Worm (Caenorhabditis elegans) whole organism, early embryonic: Measurements from ENCODE around the gene cmd-1.

Experiments
- B0310.2 ChIP-seq: sonication (generic microtip); optimal IDR thresholded peaks from 2 replicates; lab custom pipeline; 2016; ENCODE audit warnings: mild to moderate bottlenecking, missing genetic modification characterization, missing compliant biosample characterization
- F13C5.2 ChIP-seq: sonication (generic microtip); optimal IDR thresholded peaks from 2 replicates; lab custom pipeline; 2017; ENCODE audit warnings: mild to moderate bottlenecking, missing genetic modification characterization, inconsistent platforms, missing compliant biosample characterization
- aly-1 ChIP-seq: sonication (generic microtip); optimal IDR thresholded peaks from 2 replicates; lab custom pipeline; 2016; ENCODE audit warnings: missing genetic modification characterization, missing compliant biosample characterization
- ama-1 ChIP-seq: fragments of 150-350 bp; optimal IDR thresholded peaks from 2 replicates; lab custom pipeline; 2014
- ceh-13 ChIP-seq: fragments of 200-800 bp; sonication (Bioruptor generic); optimal IDR thresholded peaks from 2 replicates; lab custom pipeline; 2018; ENCODE audit warnings: mild to moderate bottlenecking, missing genetic modification characterization, missing compliant biosample characterization
- ceh-36 ChIP-seq: sonication (generic microtip); optimal IDR thresholded peaks from 2 replicates; lab custom pipeline; 2016; ENCODE audit warnings: missing genetic modification characterization, inconsistent platforms, missing compliant biosample characterization
- ets-7 ChIP-seq: sonication (generic microtip); optimal IDR thresholded peaks from 2 replicates; lab custom pipeline; 2016; ENCODE audit warnings: missing genotype, missing genetic modification characterization, missing compliant biosample characterization
- flt-1 ChIP-seq: fragments of 200-800 bp; sonication (Bioruptor generic); IDR thresholded peaks from 2 replicates; pipeline ENCODE4 v1.3.6; 2022; ENCODE audit warnings: missing genetic modification characterization, missing compliant biosample characterization
- hmbx-1 ChIP-seq: sonication (generic microtip); optimal IDR thresholded peaks from 2 replicates; lab custom pipeline; 2016; ENCODE audit warnings: mild to moderate bottlenecking, missing genetic modification characterization, missing compliant biosample characterization
- hmg-4 ChIP-seq: fragments of 200-800 bp; sonication (Bioruptor generic); optimal IDR thresholded peaks from 2 replicates; lab custom pipeline; 2018; ENCODE audit warnings: mild to moderate bottlenecking, missing genetic modification characterization, missing compliant biosample characterization
- hnd-1 ChIP-seq: sonication (generic microtip); optimal IDR thresholded peaks from 2 replicates; lab custom pipeline; 2016; ENCODE audit warnings: missing genetic modification characterization, missing compliant biosample characterization
- pes-1 ChIP-seq: fragments of 200-800 bp; sonication (Bioruptor generic); IDR thresholded peaks from 2 replicates; pipeline ENCODE4 v1.3.6; 2022; ENCODE audit warnings: missing genetic modification reagents, missing genetic modification characterization, missing compliant biosample characterization
- scrt-1 ChIP-seq: fragments of 200-800 bp; sonication (Bioruptor generic); IDR thresholded peaks from 2 replicates; pipeline ENCODE4 v1.3.6; 2022; ENCODE audit warnings: missing genetic modification characterization, missing compliant biosample characterization
- sea-1 ChIP-seq: fragments of 200-800 bp; sonication (Bioruptor generic); conservative IDR thresholded peaks from 2 replicates; pipeline ENCODE4 v1.3.6; 2022; ENCODE audit warnings: missing genetic modification characterization, missing compliant biosample characterization
- tbx-11 ChIP-seq: fragments of 200-800 bp; sonication (Bioruptor generic); IDR thresholded peaks from 2 replicates; pipeline ENCODE4 v1.3.6; 2022; ENCODE audit warnings: missing genetic modification characterization, missing compliant biosample characterization
- tbx-37 ChIP-seq: fragments of 200-800 bp; sonication (Bioruptor generic); conservative IDR thresholded peaks from 2 replicates; pipeline ENCODE4 v1.3.6; 2022; ENCODE audit warnings: missing genetic modification reagents, missing genetic modification characterization, missing compliant biosample characterization
- tra-4 ChIP-seq: sonication (generic microtip); optimal IDR thresholded peaks from 2 replicates; lab custom pipeline; 2017; ENCODE audit warnings: missing genetic modification characterization, missing compliant biosample characterization

cmd-1 gene

DNA sequence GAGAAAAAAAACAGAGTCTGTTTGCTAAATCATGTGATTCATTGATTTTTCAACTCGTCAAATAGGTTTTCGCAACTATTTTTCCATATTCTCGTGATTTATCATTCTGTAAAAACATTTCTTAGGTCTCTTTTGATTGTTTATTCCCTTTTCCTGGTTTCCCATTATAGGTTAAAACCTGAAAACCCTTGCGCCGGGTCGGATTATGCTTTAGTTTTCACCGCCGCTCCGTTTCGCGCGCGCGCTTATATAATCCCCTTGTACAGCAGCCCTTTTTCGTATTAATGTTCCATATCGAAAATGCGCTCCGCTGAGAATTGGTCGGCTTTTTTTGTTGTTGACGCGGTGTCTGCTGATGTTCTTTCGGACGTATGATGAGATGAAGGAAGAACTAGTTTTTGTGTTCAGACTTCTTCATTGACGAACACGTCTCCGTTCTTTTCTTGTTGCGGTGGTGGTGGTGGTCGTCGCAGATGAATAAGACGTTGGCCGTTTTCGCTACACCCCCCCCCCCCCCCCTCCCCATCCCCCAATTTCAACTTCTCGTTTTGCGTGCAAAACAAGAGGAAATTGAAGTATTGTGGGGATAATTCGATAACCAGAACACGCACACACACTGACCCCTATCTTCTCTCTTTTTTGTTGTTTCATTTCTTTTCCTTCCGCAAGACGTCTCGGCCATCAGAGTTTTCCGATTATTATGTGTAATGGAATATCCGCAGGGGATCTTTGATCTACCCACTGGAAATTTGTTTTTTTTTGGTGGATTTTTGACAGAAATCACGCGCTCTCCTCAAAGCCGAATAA, 1.4 kb upstream of the cmd-1 start:
- no peak for TF ChIP-seq hnd-1 (tag; lab: Kevin White, UChicago)
- TF ChIP-seq ets-7 (tag; lab: Kevin White, UChicago): no peak
- no peak for TF ChIP-seq F13C5.2 (tag; lab: Kevin White, UChicago)
- no peak for TF ChIP-seq sea-1
- TF ChIP-seq ceh-36: peak; percentile 14
- no peak for TF ChIP-seq ceh-13 (GFP tag; lab: Kevin White, UChicago)

DNA sequence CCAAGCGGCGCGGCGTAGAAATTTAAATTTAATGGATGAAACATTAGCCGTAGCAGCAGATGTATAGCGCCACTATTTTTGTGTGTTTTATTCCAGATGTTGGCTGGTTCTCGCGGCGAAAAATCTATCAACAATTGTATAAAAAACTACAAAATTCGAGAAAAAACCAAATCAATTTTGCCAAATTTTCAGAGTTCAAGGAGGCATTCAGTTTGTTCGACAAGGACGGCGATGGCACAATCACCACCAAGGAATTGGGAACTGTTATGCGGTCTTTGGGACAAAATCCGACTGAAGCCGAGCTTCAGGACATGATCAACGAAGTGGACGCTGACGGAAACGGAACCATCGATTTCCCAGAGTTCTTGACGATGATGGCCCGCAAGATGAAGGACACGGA, 360 bp downstream of the cmd-1 start:
- TF ChIP-seq ceh-36: no peak
- no peak for TF ChIP-seq ceh-13 (GFP tag; lab: Kevin White, UChicago)

DNA sequence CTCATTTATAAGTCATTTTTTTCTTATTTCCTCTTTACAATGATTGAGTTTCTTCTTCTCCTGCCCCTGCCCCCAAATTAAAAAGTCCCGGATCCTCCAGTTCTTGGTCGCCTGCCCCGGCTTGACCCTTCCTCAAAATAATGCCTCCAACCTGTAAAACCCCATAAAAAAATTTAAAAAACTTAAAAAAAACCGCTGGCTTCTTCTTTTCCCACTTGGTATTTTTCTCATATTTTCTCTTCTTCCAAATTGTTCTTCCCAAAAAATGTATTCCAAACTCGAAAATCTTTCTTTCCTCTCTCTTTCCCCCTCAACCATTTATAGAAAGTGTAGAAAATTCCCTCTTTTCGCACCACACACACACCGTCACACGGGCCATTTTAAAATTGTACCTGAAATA, 1.4 kb downstream of the cmd-1 start:
- TF ChIP-seq sea-1: no peak
- no peak for TF ChIP-seq scrt-1 (GFP tag; lab: Robert Waterston, UW)
- no peak for TF ChIP-seq flt-1 (GFP tag; lab: Robert Waterston, UW)
- TF ChIP-seq pes-1 (GFP tag; lab: Robert Waterston, UW): no peak
- TF ChIP-seq ets-7 (tag; lab: Kevin White, UChicago): no peak
- no peak for TF ChIP-seq tra-4 (tag; lab: Kevin White, UChicago)
- no peak for TF ChIP-seq ceh-36
- TF ChIP-seq hnd-1 (tag; lab: Kevin White, UChicago): no peak
- TF ChIP-seq F13C5.2 (tag; lab: Kevin White, UChicago): no peak
- no peak for TF ChIP-seq hmg-4 (GFP tag; lab: Kevin White, UChicago)
- TF ChIP-seq hmbx-1 (tag; lab: Kevin White, UChicago): no peak
- no peak for TF ChIP-seq ceh-13 (GFP tag; lab: Kevin White, UChicago)
- TF ChIP-seq tbx-37 (GFP tag; lab: Robert Waterston, UW): no peak
- TF ChIP-seq ama-1 (lab: Kevin White, UChicago): no peak
- no peak for TF ChIP-seq B0310.2
- TF ChIP-seq tbx-11 (GFP tag; lab: Robert Waterston, UW): no peak

DNA sequence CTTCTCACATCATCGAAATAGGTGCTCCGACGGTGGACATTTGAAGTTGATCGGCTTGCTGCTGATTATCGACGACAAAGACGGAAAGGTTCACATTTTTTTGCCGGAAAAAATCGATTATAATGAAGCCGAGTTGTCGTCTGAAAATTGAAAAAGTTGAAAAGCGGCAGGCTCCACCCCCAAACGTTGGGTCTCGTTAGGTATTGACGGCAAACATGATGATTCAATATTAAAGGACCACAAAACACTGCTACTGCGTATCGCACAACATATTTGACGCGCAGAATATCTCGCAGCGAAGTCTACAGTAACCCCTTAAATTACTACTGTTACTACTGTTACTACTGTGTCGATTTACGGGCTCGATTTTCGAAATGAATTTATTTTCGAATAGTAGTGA, 2.2 kb downstream of the cmd-1 start:
- TF ChIP-seq aly-1 (tag; lab: Kevin White, UChicago) (no peak), tra-4 (tag; lab: Kevin White, UChicago) (no peak), pes-1 (GFP tag; lab: Robert Waterston, UW) (no peak), hmbx-1 (tag; lab: Kevin White, UChicago) (no peak), ceh-36 (no peak), tbx-37 (GFP tag; lab: Robert Waterston, UW) (no peak), ets-7 (tag; lab: Kevin White, UChicago) (no peak), ceh-13 (GFP tag; lab: Kevin White, UChicago) (no peak), flt-1 (GFP tag; lab: Robert Waterston, UW) (no peak), tbx-11 (GFP tag; lab: Robert Waterston, UW) (no peak), hnd-1 (tag; lab: Kevin White, UChicago) (no peak), B0310.2 (no peak), scrt-1 (GFP tag; lab: Robert Waterston, UW) (peak; percentile 41; the same call in 1 of the 2 replicates), hmg-4 (GFP tag; lab: Kevin White, UChicago) (no peak), ama-1 (lab: Kevin White, UChicago) (peak; percentile 75), F13C5.2 (tag; lab: Kevin White, UChicago) (no peak)

DNA sequence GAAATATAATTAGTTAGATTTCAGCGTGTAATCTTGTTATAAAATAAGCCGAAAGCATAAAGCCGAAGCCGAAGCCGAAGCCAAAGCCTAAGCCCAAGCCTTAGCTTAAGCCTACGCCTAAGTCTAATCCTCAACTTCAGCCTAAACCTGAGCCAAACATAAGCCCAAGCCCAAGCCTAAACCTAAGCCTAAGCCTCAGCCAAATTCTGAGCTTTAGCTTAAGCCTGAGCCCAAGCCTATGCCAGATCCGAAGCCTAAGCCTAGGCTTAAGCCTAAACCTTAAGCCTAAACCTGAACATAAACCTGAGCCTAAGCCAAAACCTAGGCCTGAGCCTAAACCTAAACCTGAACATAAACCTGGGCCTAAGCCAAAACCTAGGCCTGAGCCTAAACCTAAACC, 4.6 kb downstream of the cmd-1 start:
- TF ChIP-seq flt-1 (GFP tag; lab: Robert Waterston, UW) (no peak), tbx-11 (GFP tag; lab: Robert Waterston, UW) (no peak), tra-4 (tag; lab: Kevin White, UChicago) (no peak), ceh-36 (peak; percentile 65), B0310.2 (no peak)

DNA sequence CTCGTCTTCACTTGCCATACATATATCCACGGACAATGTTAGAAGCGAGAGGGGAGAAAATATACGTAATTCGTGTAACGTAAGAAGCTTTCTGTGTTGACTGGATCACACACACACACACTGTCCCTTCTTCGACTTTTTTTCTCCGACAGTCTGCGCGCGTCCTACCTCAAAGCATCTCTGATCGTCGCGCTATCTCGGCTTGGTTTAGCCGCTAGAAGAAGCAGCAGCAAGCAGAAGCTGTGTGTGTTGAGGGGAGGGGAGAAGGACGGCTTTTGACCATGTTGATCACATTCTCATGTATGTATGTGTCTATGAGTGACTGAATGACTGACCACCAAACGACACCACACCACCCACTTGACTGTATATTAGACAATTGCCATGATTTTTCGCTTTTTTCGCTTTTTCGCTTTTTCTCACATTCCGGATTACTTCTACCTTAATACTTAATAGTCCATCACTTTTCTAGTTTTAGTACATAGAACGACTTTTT, 8.2 kb downstream of the cmd-1 start, which contains the start of gene T21H3.5:
Gene T21H3.5, minus strand, starts transcription at position 98 of the 496 bp plus-strand sequence.
- no peak for TF ChIP-seq scrt-1 (GFP tag; lab: Robert Waterston, UW)

DNA sequence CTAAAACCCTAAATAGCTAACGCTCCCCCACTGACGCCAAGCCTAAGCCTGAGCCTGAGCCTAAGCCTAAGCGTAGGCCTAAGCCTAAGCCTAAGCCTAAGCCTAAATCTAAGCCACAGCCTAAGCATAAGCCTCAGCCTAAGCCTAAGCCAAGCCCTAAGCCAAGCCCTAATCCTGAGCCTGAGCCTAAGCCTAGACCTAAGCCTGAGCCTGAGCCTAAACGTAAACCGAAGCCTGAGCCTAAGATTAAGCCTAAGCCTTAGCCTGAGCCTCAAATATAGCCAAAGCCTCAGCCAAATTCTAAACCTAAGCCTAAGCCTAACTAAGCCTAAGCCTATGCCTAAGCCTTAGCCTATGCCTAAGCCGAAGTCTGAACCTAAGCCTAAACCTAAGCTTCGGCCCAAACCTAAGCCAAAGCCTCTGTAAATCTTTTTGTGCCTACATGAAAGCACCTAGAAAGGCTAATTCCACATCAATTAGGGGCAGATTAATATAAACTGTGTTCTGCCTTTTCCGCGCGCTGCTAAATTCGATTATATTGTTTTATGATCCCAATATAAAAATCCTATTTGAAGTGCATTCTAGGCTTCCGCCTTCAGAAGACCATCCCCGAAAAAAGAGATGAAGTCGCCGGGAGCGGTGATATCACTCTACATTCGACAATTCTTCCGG, 9.2 kb downstream of the cmd-1 start, which contains the start of gene ptr-16:
Gene ptr-16, plus strand, starts transcription at position 622 of the 672 bp plus-strand sequence.
- peak; percentile 86 for TF ChIP-seq ceh-36
- TF ChIP-seq tra-4 (tag; lab: Kevin White, UChicago): no peak

DNA sequence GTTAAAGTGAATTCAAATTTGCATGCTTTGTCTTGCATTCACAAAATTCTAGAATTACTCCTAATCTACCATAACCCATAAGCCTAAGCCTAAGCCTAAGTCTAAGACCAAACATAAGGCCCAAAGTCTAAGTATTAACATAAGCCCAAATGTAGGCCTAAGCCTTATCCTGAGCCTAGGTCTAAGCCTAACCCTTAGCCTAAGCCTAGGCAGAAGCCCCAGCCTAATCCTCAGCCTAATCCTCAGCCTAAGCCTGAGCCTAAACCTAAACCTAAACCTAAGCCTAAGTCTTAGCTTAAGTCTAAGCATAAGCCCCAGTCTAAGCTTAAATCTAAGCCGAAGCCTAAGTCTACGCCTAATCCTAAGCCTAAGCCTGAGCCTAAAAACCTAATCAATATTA, 14.5 kb downstream of the cmd-1 start:
- TF ChIP-seq ceh-36 (peak; percentile 86), B0310.2 (no peak)
